Worm (Caenorhabditis elegans): ENCODE measurements around the gene plr-1.

ce11 chrIII:11510120-11510519 lies 53.4 kb downstream of the plr-1 start:
- no peak for TF ChIP-seq ama-1 (optimal IDR thresholded peaks at IDR 0.05)
- TF ChIP-seq F13C5.2 (tag; optimal IDR thresholded peaks at IDR 0.05) = no peak
- no peak for TF ChIP-seq hmbx-1 (tag; optimal IDR thresholded peaks at IDR 0.05)
- TF ChIP-seq tbx-37 (GFP tag; conservative IDR thresholded peaks at IDR 0.05) = no peak
- no peak for TF ChIP-seq flt-1 (GFP tag; IDR thresholded peaks at IDR 0.05)

Measured in whole organism, early embryonic.